Fruit fly (Drosophila melanogaster): ENCODE measurements around the gene CG15563.

- TF ChIP-seq psq (optimal IDR thresholded peaks at IDR 0.05) (no peak), EcR (GFP tag; optimal IDR thresholded peaks at IDR 0.05) (peak in 1 of 2 experiments; percentile 18), CG8478 (optimal IDR thresholded peaks at IDR 0.05) (no peak), pan (optimal IDR thresholded peaks at IDR 0.05) (no peak), usp (GFP tag; optimal IDR thresholded peaks at IDR 0.05) (no peak)
Measured at dm6 chr3R:31251130-31251770, 19.1 kb upstream of the CG15563 start.
